Worm (Caenorhabditis elegans): ENCODE results near the gene fbxb-51.

Gene fbxb-51

DNA sequence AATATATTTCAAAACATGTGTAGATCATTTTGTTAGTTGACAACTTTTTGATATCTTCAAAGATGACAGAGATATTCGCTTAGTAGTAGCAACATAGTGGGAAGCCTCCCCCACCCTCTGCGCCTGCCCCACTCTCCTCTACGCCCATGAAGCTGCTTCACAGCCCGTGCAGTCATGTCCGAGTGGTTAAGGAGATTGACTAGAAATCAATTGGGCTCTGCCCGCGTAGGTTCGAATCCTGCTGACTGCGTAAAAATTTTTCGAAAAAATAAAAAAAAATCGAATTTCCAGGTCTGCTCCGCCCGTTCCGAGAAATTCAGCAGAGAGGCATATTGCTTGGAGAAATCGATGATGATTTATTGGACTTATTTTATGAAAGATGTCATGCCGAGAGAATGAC is 30.6 kb upstream of the fbxb-51 start (continued):
- no peak for TF ChIP-seq nfyb-1 (GFP tag; IDR thresholded peaks at IDR 0.05)
- peak; percentile 86 for TF ChIP-seq B0261.1 (tag; optimal IDR thresholded peaks at IDR 0.05)
- no peak for TF ChIP-seq F57A8.1 (GFP tag; optimal IDR thresholded peaks at IDR 0.05)
- no peak for TF ChIP-seq sea-2 (GFP tag; IDR thresholded peaks at IDR 0.05)
- peak; percentile 47 for TF ChIP-seq madf-10 (tag; optimal IDR thresholded peaks at IDR 0.05)
- no peak for TF ChIP-seq dpff-1 (tag; optimal IDR thresholded peaks at IDR 0.05)
- no peak for TF ChIP-seq nhr-179 (tag; optimal IDR thresholded peaks at IDR 0.05)
- TF ChIP-seq ztf-26 (tag; optimal IDR thresholded peaks at IDR 0.05), result no peak
- TF ChIP-seq madf-3 (GFP tag; IDR thresholded peaks at IDR 0.05), result no peak
- TF ChIP-seq ceh-58 (GFP tag; IDR thresholded peaks at IDR 0.05), result no peak
- TF ChIP-seq lir-1 (GFP tag; conservative IDR thresholded peaks at IDR 0.05), result no peak
- no peak for TF ChIP-seq aptf-2 (GFP tag; conservative IDR thresholded peaks at IDR 0.05)
- no peak for TF ChIP-seq fkh-3 (tag; optimal IDR thresholded peaks at IDR 0.05)
- TF ChIP-seq ceh-91 (GFP tag; IDR thresholded peaks at IDR 0.05), result no peak
- TF ChIP-seq nhr-80 (tag; optimal IDR thresholded peaks at IDR 0.05), result no peak
- TF ChIP-seq T07F8.4 (tag; optimal IDR thresholded peaks at IDR 0.05), result no peak
- TF ChIP-seq F22D6.2 (tag; optimal IDR thresholded peaks at IDR 0.05), result no peak
- TF ChIP-seq lag-1 (GFP tag; IDR thresholded peaks at IDR 0.05), result no peak
- TF ChIP-seq hlh-26 (GFP tag; conservative IDR thresholded peaks at IDR 0.05), result no peak
- TF ChIP-seq lin-40 (tag; optimal IDR thresholded peaks at IDR 0.05), result no peak
- no peak for TF ChIP-seq ceh-100 (GFP tag; IDR thresholded peaks at IDR 0.05)
- no peak for TF ChIP-seq gei-17 (GFP tag; optimal IDR thresholded peaks at IDR 0.05)
- TF ChIP-seq F39B2.1 (GFP tag; IDR thresholded peaks at IDR 0.05), result no peak
- TF ChIP-seq lsl-1 (GFP tag; optimal IDR thresholded peaks at IDR 0.05), result no peak
- TF ChIP-seq nhr-120 (GFP tag; IDR thresholded peaks at IDR 0.05), result no peak
- peak; percentile 60; the same call in 1 of the 2 replicates for TF ChIP-seq ztf-25 (GFP tag; IDR thresholded peaks at IDR 0.05)
- TF ChIP-seq let-526 (GFP tag; IDR thresholded peaks at IDR 0.05), result no peak
- no peak for TF ChIP-seq F57C9.4 (tag; optimal IDR thresholded peaks at IDR 0.05)
- peak in 1 of 2 experiments; percentile 7 for TF ChIP-seq let-607 (tag; optimal IDR thresholded peaks at IDR 0.05)
- TF ChIP-seq ceh-27 (GFP tag; optimal IDR thresholded peaks at IDR 0.05), result peak; percentile 26
- no peak for TF ChIP-seq atf-7 (tag; optimal IDR thresholded peaks at IDR 0.05)
- TF ChIP-seq hmg-1.2 (GFP tag; IDR thresholded peaks at IDR 0.05), result peak; percentile 77
- peak; percentile 9 for TF ChIP-seq athp-1 (tag; optimal IDR thresholded peaks at IDR 0.05)
- TF ChIP-seq mxl-1 (tag; optimal IDR thresholded peaks at IDR 0.05), result peak; percentile 18
- TF ChIP-seq hlh-12 (tag; optimal IDR thresholded peaks at IDR 0.05), result no peak
- TF ChIP-seq unc-130 (GFP tag; optimal IDR thresholded peaks at IDR 0.05), result no peak
- no peak for TF ChIP-seq mel-28 (tag; optimal IDR thresholded peaks at IDR 0.05; ENCODE audit: borderline replicate concordance)
- no peak for TF ChIP-seq ztf-22 (GFP tag; optimal IDR thresholded peaks at IDR 0.05)
- TF ChIP-seq egl-18 (GFP tag; IDR thresholded peaks at IDR 0.05), result no peak
- no peak for TF ChIP-seq zim-3 (tag; optimal IDR thresholded peaks at IDR 0.05)
- TF ChIP-seq snpc-3.4 (tag; optimal IDR thresholded peaks at IDR 0.05), result no peak
- no peak for TF ChIP-seq nhr-27 (tag; optimal IDR thresholded peaks at IDR 0.05)
- TF ChIP-seq B0035.1 (tag; optimal IDR thresholded peaks at IDR 0.05), result no peak
- no peak for TF ChIP-seq ztf-3 (GFP tag; optimal IDR thresholded peaks at IDR 0.05)
- TF ChIP-seq snpc-1.3 (tag; optimal IDR thresholded peaks at IDR 0.05; ENCODE audit: insufficient read depth), result peak; percentile 27
- no peak for TF ChIP-seq sptf-2 (GFP tag; optimal IDR thresholded peaks at IDR 0.05)
- no peak for TF ChIP-seq hmg-20 (GFP tag; IDR thresholded peaks at IDR 0.05)
- peak; percentile 28; the same call in 1 of the 2 replicates for TF ChIP-seq D2030.7 (GFP tag; IDR thresholded peaks at IDR 0.05)
- no peak for TF ChIP-seq F37B4.10 (GFP tag; IDR thresholded peaks at IDR 0.05)
- no peak for TF ChIP-seq C17E4.6 (GFP tag; IDR thresholded peaks at IDR 0.05)
